Worm (Caenorhabditis elegans) whole organism, L4/young adult: ENCODE results near the gene miga-1.

Experiments used
- W03F9.2 ChIP-seq: fragments of 150-350 bp; optimal IDR thresholded peaks from 2 replicates; lab custom pipeline; 2014; ENCODE audit warnings: missing biosample characterization, missing genetic modification characterization
- dao-5 ChIP-seq: sonication (generic microtip); optimal IDR thresholded peaks from 2 replicates; lab custom pipeline; 2016; ENCODE audit warnings: missing genotype, missing genetic modification characterization, moderate library complexity, missing compliant biosample characterization

ce11 chrV:12406514-12406913, 5.9 kb upstream of the miga-1 start:
- TF ChIP-seq dao-5 (tag; lab: Kevin White, UChicago) (no peak), W03F9.2 (no peak)
